Fruit fly (Drosophila melanogaster): ENCODE results near the gene hng3.

The hng3 gene

dm6 chr3L:754612-755011 is 677 bp downstream of the hng3 start (continued):
- TF ChIP-seq CG11696 (GFP tag; IDR thresholded peaks at IDR 0.05) (no peak), CG14441 (GFP tag; IDR thresholded peaks at IDR 0.05) (0 out of 2 replicates have a peak, but pooled peaks have one; percentile 32), D19A (tag; optimal IDR thresholded peaks at IDR 0.05) (peak; percentile 21), Hr51 (GFP tag; optimal IDR thresholded peaks at IDR 0.05) (peak in 1 of 2 experiments; percentile 50), pb (GFP tag; optimal IDR thresholded peaks at IDR 0.05) (no peak), slbo (GFP tag; IDR thresholded peaks at IDR 0.05) (no peak), chn (GFP tag; optimal IDR thresholded peaks at IDR 0.05) (no peak), mirr (GFP tag; optimal IDR thresholded peaks at IDR 0.05) (no peak), Hsf (GFP tag; optimal IDR thresholded peaks at IDR 0.05) (peak; percentile 17), kay (GFP tag; optimal IDR thresholded peaks at IDR 0.05) (no peak), Ada2b (GFP tag; IDR thresholded peaks at IDR 0.05) (peak; percentile 33; the same call in 1 of the 2 replicates), CG2129 (GFP tag; IDR thresholded peaks at IDR 0.05; ENCODE audit: partially characterized antibody) (no peak), Nf-YA (GFP tag; IDR thresholded peaks at IDR 0.05) (peak; percentile 34; the same call in 1 of the 2 replicates), CG12659 (GFP tag; optimal IDR thresholded peaks at IDR 0.05) (no peak), CG30403 (GFP tag; optimal IDR thresholded peaks at IDR 0.05) (peak; percentile 12), cad (GFP tag; optimal IDR thresholded peaks at IDR 0.05) (no peak), corto (GFP tag; optimal IDR thresholded peaks at IDR 0.05) (no peak), CG1529 (GFP tag; optimal IDR thresholded peaks at IDR 0.05) (peak; percentile 36), HLH3B (GFP tag; IDR thresholded peaks at IDR 0.05) (peak; percentile 10; the same call in 1 of the 2 replicates), CG17568 (GFP tag; optimal IDR thresholded peaks at IDR 0.05) (no peak), CG11695 (GFP tag; IDR thresholded peaks at IDR 0.05) (peak; percentile 56; the same call in 2 of the 3 replicates), gro (GFP tag; optimal IDR thresholded peaks at IDR 0.05) (no peak), ab (GFP tag; optimal IDR thresholded peaks at IDR 0.05) (no peak), CG8359 (GFP tag; optimal IDR thresholded peaks at IDR 0.05; ENCODE audit: borderline replicate concordance) (no peak), jigr1 (GFP tag; IDR thresholded peaks at IDR 0.05) (no peak), pum (GFP tag; optimal IDR thresholded peaks at IDR 0.05) (no peak), usp (GFP tag; optimal IDR thresholded peaks at IDR 0.05) (no peak), CG17385 (GFP tag; optimal IDR thresholded peaks at IDR 0.05) (peak; percentile 15), D (optimal IDR thresholded peaks at IDR 0.05) (no peak), D (GFP tag; optimal IDR thresholded peaks at IDR 0.05) (no peak), dmrt11E (tag; optimal IDR thresholded peaks at IDR 0.05) (peak; percentile 34), CG1792 (GFP tag; optimal IDR thresholded peaks at IDR 0.05) (no peak), CHES-1-like (GFP tag; optimal IDR thresholded peaks at IDR 0.05) (no peak), sug (tag; optimal IDR thresholded peaks at IDR 0.05) (no peak), Hmr (GFP tag; optimal IDR thresholded peaks at IDR 0.05) (no peak), maf-S (GFP tag; optimal IDR thresholded peaks at IDR 0.05) (no peak), CG15696 (tag; optimal IDR thresholded peaks at IDR 0.05) (no peak), knrl (GFP tag; IDR thresholded peaks at IDR 0.05; ENCODE audit: partially characterized antibody) (no peak), hth (optimal IDR thresholded peaks at IDR 0.05) (no peak), CG1233 (GFP tag; optimal IDR thresholded peaks at IDR 0.05) (no peak), mld (GFP tag; IDR thresholded peaks at IDR 0.05; ENCODE audit: partially characterized antibody) (no peak), CkIIα-i1 (GFP tag; IDR thresholded peaks at IDR 0.05) (no peak), org-1 (GFP tag; optimal IDR thresholded peaks at IDR 0.05) (no peak), C15 (GFP tag; IDR thresholded peaks at IDR 0.05) (no peak), CG2712 (tag; optimal IDR thresholded peaks at IDR 0.05) (peak; percentile 12), zf30C (GFP tag; optimal IDR thresholded peaks at IDR 0.05) (peak; percentile 22), CG10267 (tag; optimal IDR thresholded peaks at IDR 0.05) (peak; percentile 29), CG7372 (GFP tag; IDR thresholded peaks at IDR 0.05) (no peak), eyg (GFP tag; optimal IDR thresholded peaks at IDR 0.05) (no peak), fd96Cb (tag; optimal IDR thresholded peaks at IDR 0.05) (no peak), sr (GFP tag; IDR thresholded peaks at IDR 0.05) (no peak), wor (GFP tag; IDR thresholded peaks at IDR 0.05) (0 out of 2 replicates have a peak, but pooled peaks have one; percentile 15)

All from whole organism, embryonic.